Fruit fly (Drosophila melanogaster) whole organism, embryonic: ENCODE results near the gene CG43402.

ENCODE experiments used
- CG10654 ChIP-seq: fragments of 200-800 bp; sonication (Bioruptor generic); optimal IDR thresholded peaks from 2 replicates; lab custom pipeline; 2016; ENCODE audit warnings: missing biosample characterization, missing genetic modification characterization
- CG11085 ChIP-seq: fragments of 200-800 bp; sonication (Bioruptor generic); IDR thresholded peaks from 2 replicates; pipeline ENCODE4 v1.3.6; 2022; ENCODE audit warnings: missing biosample characterization, missing genetic modification characterization
- CG1233 ChIP-seq: fragments of 200-800 bp; sonication (Bioruptor generic); optimal IDR thresholded peaks from 4 replicates; lab custom pipeline; 2018; ENCODE audit warnings: missing biosample characterization, mild to moderate bottlenecking, missing genetic modification characterization
- CG13894 ChIP-seq: fragments of 200-800 bp; sonication (Bioruptor generic); optimal IDR thresholded peaks from 3 replicates; lab custom pipeline; 2018; ENCODE audit warnings: missing biosample characterization, mild to moderate bottlenecking, missing genetic modification characterization, moderate library complexity
- CG15011 ChIP-seq: fragments of 200-800 bp; sonication (Bioruptor generic); optimal IDR thresholded peaks from 3 replicates; lab custom pipeline; 2018; ENCODE audit warnings: missing biosample characterization, mild to moderate bottlenecking, missing genetic modification characterization
- CG15696 ChIP-seq: fragments of 200-800 bp; sonication (Bioruptor generic); optimal IDR thresholded peaks from 2 replicates; lab custom pipeline; 2019; ENCODE audit warnings: missing biosample characterization, mild to moderate bottlenecking, missing genetic modification characterization, moderate library complexity
- CG16813 ChIP-seq: fragments of 200-800 bp; sonication (Bioruptor generic); IDR thresholded peaks from 3 replicates; pipeline ENCODE4 v1.3.6; 2022; ENCODE audit warnings: missing biosample characterization, missing genetic modification characterization; ENCODE audit not compliant: partially characterized antibody
- CG3163 ChIP-seq: fragments of 200-800 bp; sonication (Bioruptor generic); optimal IDR thresholded peaks from 3 replicates; lab custom pipeline; 2016; ENCODE audit warnings: missing biosample characterization, missing genetic modification characterization
- CG32772 ChIP-seq: fragments of 200-800 bp; sonication (Bioruptor generic); IDR thresholded peaks from 2 replicates; pipeline ENCODE4 v1.3.6; 2022; ENCODE audit warnings: missing biosample characterization, missing genetic modification characterization
- CG33557 ChIP-seq: fragments of 200-800 bp; sonication (Bioruptor generic); optimal IDR thresholded peaks from 2 replicates; lab custom pipeline; 2019; ENCODE audit warnings: missing biosample characterization, mild to moderate bottlenecking, missing genetic modification characterization, moderate library complexity
- CG43689 ChIP-seq: fragments of 200-800 bp; sonication (Bioruptor generic); IDR thresholded peaks from 2 replicates; pipeline ENCODE4 v1.3.6; 2022; ENCODE audit warnings: missing biosample characterization, missing genetic modification characterization
- CG4617 ChIP-seq: fragments of 200-800 bp; sonication (Bioruptor generic); optimal IDR thresholded peaks from 3 replicates; lab custom pipeline; 2016; ENCODE audit warnings: missing biosample characterization, missing genetic modification characterization, borderline replicate concordance
- CG4730 ChIP-seq: fragments of 200-800 bp; sonication (Bioruptor generic); IDR thresholded peaks from 2 replicates; pipeline ENCODE4 v1.3.6; 2022; ENCODE audit warnings: missing biosample characterization, missing genetic modification characterization
- CG6683 ChIP-seq: fragments of 200-800 bp; sonication (Bioruptor generic); optimal IDR thresholded peaks from 2 replicates; lab custom pipeline; 2017; ENCODE audit warnings: missing biosample characterization, mild to moderate bottlenecking, missing genetic modification characterization, missing genetic modification reagents
- CG7745 ChIP-seq: fragments of 200-800 bp; sonication (Bioruptor generic); optimal IDR thresholded peaks from 2 replicates; lab custom pipeline; 2018; ENCODE audit warnings: missing biosample characterization, mild to moderate bottlenecking, missing genetic modification characterization, moderate library complexity
- CG8089 ChIP-seq: fragments of 200-800 bp; sonication (Bioruptor generic); optimal IDR thresholded peaks from 3 replicates; lab custom pipeline; 2016; ENCODE audit warnings: missing biosample characterization, missing genetic modification characterization
- CG8290 ChIP-seq, 3 experiments: fragments of 200-800 bp; sonication (Bioruptor generic); optimal IDR thresholded peaks; 2 replicates each; lab custom pipeline; 2016 to 2019; ENCODE audit warnings: missing biosample characterization in 3 of 3, missing genetic modification characterization in 3 of 3, mild to moderate bottlenecking in 2 of 3, moderate library complexity in 1 of 3
- CG9727 ChIP-seq: fragments of 200-800 bp; sonication (Bioruptor generic); optimal IDR thresholded peaks from 3 replicates; lab custom pipeline; 2017; ENCODE audit warnings: missing biosample characterization, mild to moderate bottlenecking, missing genetic modification characterization
- CG9817 ChIP-seq: fragments of 200-800 bp; sonication (Bioruptor generic); optimal IDR thresholded peaks from 2 replicates; lab custom pipeline; 2018; ENCODE audit warnings: missing biosample characterization, mild to moderate bottlenecking, missing genetic modification characterization, moderate library complexity
- CkIIα-i1 ChIP-seq: fragments of 200-800 bp; sonication (Bioruptor generic); IDR thresholded peaks from 2 replicates; pipeline ENCODE4 v1.3.6; 2022; ENCODE audit warnings: missing biosample characterization, missing genetic modification characterization
- CrebB ChIP-seq: fragments of 200-800 bp; sonication (Bioruptor generic); optimal IDR thresholded peaks from 3 replicates; lab custom pipeline; 2018; ENCODE audit warnings: missing biosample characterization, mild to moderate bottlenecking, missing genetic modification characterization
- Dref ChIP-seq: fragments of 200-800 bp; sonication (Bioruptor generic); IDR thresholded peaks from 2 replicates; pipeline ENCODE4 v1.3.6; 2022; ENCODE audit warnings: missing biosample characterization, missing genetic modification characterization
- Eip74EF ChIP-seq, 2 experiments: fragments of 200-800 bp in 1 of 2; fragments of >200 bp in 1 of 2; sonication (Bioruptor generic) in 1 of 2; optimal IDR thresholded peaks; 2 replicates each; lab custom pipeline; 2017 to 2019; ENCODE audit warnings: missing biosample characterization in 2 of 2, missing genetic modification characterization in 2 of 2, mild to moderate bottlenecking in 1 of 2, moderate library complexity in 1 of 2
- HLHmδ ChIP-seq: fragments of 200-800 bp; sonication (Bioruptor generic); optimal IDR thresholded peaks from 2 replicates; lab custom pipeline; 2018; ENCODE audit warnings: missing biosample characterization, mild to moderate bottlenecking, missing genetic modification characterization, moderate library complexity
- Hmx ChIP-seq: fragments of 200-800 bp; sonication (Bioruptor generic); optimal IDR thresholded peaks from 2 replicates; lab custom pipeline; 2016; ENCODE audit warnings: missing biosample characterization, missing genetic modification characterization
- NK7.1 ChIP-seq: fragments of 200-800 bp; sonication (Bioruptor generic); optimal IDR thresholded peaks from 3 replicates; lab custom pipeline; 2016; ENCODE audit warnings: missing biosample characterization, missing genetic modification characterization
- Rfx ChIP-seq: fragments of 200-800 bp; sonication (Bioruptor generic); IDR thresholded peaks from 2 replicates; pipeline ENCODE4 v1.3.6; 2022; ENCODE audit warnings: missing biosample characterization, missing genetic modification characterization
- Sox100B ChIP-seq: fragments of 200-800 bp; sonication (Bioruptor generic); optimal IDR thresholded peaks from 3 replicates; lab custom pipeline; 2018; ENCODE audit warnings: missing biosample characterization, mild to moderate bottlenecking, missing genetic modification characterization
- TFAM ChIP-seq: fragments of 200-800 bp; sonication (Bioruptor generic); optimal IDR thresholded peaks from 2 replicates; lab custom pipeline; 2017; ENCODE audit warnings: missing biosample characterization, missing genetic modification characterization, inconsistent platforms
- Vsx1 ChIP-seq: fragments of 200-800 bp; sonication (Bioruptor generic); optimal IDR thresholded peaks from 2 replicates; lab custom pipeline; 2017; ENCODE audit warnings: missing biosample characterization, mild to moderate bottlenecking, missing genetic modification characterization, missing genetic modification reagents
- YL-1 ChIP-seq: fragments of 200-800 bp; sonication (Bioruptor generic); optimal IDR thresholded peaks from 3 replicates; lab custom pipeline; 2017; ENCODE audit warnings: missing biosample characterization, mild to moderate bottlenecking, missing genetic modification characterization
- bbx ChIP-seq: fragments of 200-800 bp; sonication (Bioruptor generic); IDR thresholded peaks from 2 replicates; pipeline ENCODE4 v1.3.6; 2022; ENCODE audit warnings: missing biosample characterization, missing genetic modification characterization; ENCODE audit not compliant: partially characterized antibody
- chif ChIP-seq, 2 experiments: fragments of 200-800 bp; sonication (Bioruptor generic); optimal IDR thresholded peaks; 3 replicates each; lab custom pipeline; 2016; ENCODE audit warnings: missing biosample characterization in 2 of 2, missing genetic modification characterization in 2 of 2
- dan ChIP-seq: fragments of 200-800 bp; sonication (Bioruptor generic); IDR thresholded peaks from 2 replicates; pipeline ENCODE4 v1.3.6; 2022; ENCODE audit warnings: missing biosample characterization, missing genetic modification characterization
- esg ChIP-seq: fragments of 200-800 bp; sonication (Bioruptor generic); conservative IDR thresholded peaks from 2 replicates; pipeline ENCODE4 v1.3.6; 2022; ENCODE audit warnings: missing biosample characterization, missing genetic modification characterization
- fd3F ChIP-seq: fragments of 200-800 bp; sonication (Bioruptor generic); optimal IDR thresholded peaks from 2 replicates; lab custom pipeline; 2018; ENCODE audit warnings: missing biosample characterization, mild to moderate bottlenecking, missing genetic modification characterization, moderate library complexity
- fu2 ChIP-seq: fragments of 200-800 bp; sonication (Bioruptor generic); optimal IDR thresholded peaks from 2 replicates; lab custom pipeline; 2016; ENCODE audit warnings: missing biosample characterization, missing genetic modification characterization
- gcm ChIP-seq: fragments of 200-800 bp; sonication (Bioruptor generic); optimal IDR thresholded peaks from 2 replicates; lab custom pipeline; 2019; ENCODE audit warnings: missing biosample characterization, mild to moderate bottlenecking, missing genetic modification characterization, moderate library complexity
- lilli ChIP-seq: fragments of 200-800 bp; sonication (Bioruptor generic); optimal IDR thresholded peaks from 3 replicates; lab custom pipeline; 2016; ENCODE audit warnings: missing biosample characterization, missing genetic modification characterization
- lola ChIP-seq, 3 experiments: fragments of >200 bp in 2 of 3; fragments of 200-800 bp in 1 of 3; sonication (Bioruptor generic) in 1 of 3; optimal IDR thresholded peaks; 2 replicates each; lab custom pipeline; 2017 to 2019; ENCODE audit warnings: missing biosample characterization in 3 of 3, missing genetic modification characterization in 3 of 3, mild to moderate bottlenecking in 1 of 3, moderate library complexity in 1 of 3
- maf-S ChIP-seq: fragments of 200-800 bp; sonication (Bioruptor generic); optimal IDR thresholded peaks from 2 replicates; lab custom pipeline; 2016; ENCODE audit warnings: missing biosample characterization, missing genetic modification characterization
- nau ChIP-seq: fragments of 200-800 bp; sonication (Bioruptor generic); optimal IDR thresholded peaks from 3 replicates; lab custom pipeline; 2017; ENCODE audit warnings: missing biosample characterization, mild to moderate bottlenecking, missing genetic modification characterization, missing genetic modification reagents
- nerfin-1 ChIP-seq: fragments of 200-800 bp; sonication (Bioruptor generic); optimal IDR thresholded peaks from 3 replicates; lab custom pipeline; 2019; ENCODE audit warnings: missing biosample characterization, mild to moderate bottlenecking, missing genetic modification characterization, moderate library complexity
- pum ChIP-seq: fragments of 200-800 bp; sonication (Bioruptor generic); optimal IDR thresholded peaks from 2 replicates; lab custom pipeline; 2016; ENCODE audit warnings: missing biosample characterization, missing genetic modification characterization
- ro ChIP-seq: fragments of 200-800 bp; sonication (Bioruptor generic); IDR thresholded peaks from 2 replicates; pipeline ENCODE4 v1.3.6; 2022; ENCODE audit warnings: missing biosample characterization, missing genetic modification characterization
- sima ChIP-seq: fragments of 200-800 bp; sonication (Bioruptor generic); optimal IDR thresholded peaks from 2 replicates; lab custom pipeline; 2016; ENCODE audit warnings: missing biosample characterization, missing genetic modification characterization
- stc ChIP-seq: fragments of 200-800 bp; sonication (Bioruptor generic); IDR thresholded peaks from 2 replicates; pipeline ENCODE4 v1.3.6; 2022; ENCODE audit warnings: missing biosample characterization, missing genetic modification characterization
- wor ChIP-seq: fragments of 200-800 bp; sonication (Bioruptor generic); IDR thresholded peaks from 2 replicates; pipeline ENCODE4 v1.3.6; 2022; ENCODE audit warnings: missing biosample characterization, missing genetic modification characterization
- zen2 ChIP-seq: fragments of 200-800 bp; sonication (Bioruptor generic); IDR thresholded peaks from 3 replicates; pipeline ENCODE4 v1.3.6; 2022; ENCODE audit warnings: missing biosample characterization, missing genetic modification characterization; ENCODE audit not compliant: partially characterized antibody

CG43402 gene

dm6 chr2L:1473427-1473826 is 31.0 kb downstream of the CG43402 start (continued):
- TF ChIP-seq CG33557 (GFP tag; lab: Kevin White, UChicago) (no peak), CrebB (tag; lab: Kevin White, UChicago) (no peak), Rfx (GFP tag; lab: Robert Waterston, UW) (peak; percentile 48; the same call in 1 of the 2 replicates), gcm (GFP tag; lab: Kevin White, UChicago) (peak; percentile 41), CG4730 (GFP tag; lab: Robert Waterston, UW) (peak; percentile 51), CG13894 (tag; lab: Kevin White, UChicago) (no peak), CG4617 (no peak), bbx (GFP tag; lab: Robert Waterston, UW) (no peak), CG43689 (no peak), Dref (no peak), pum (GFP tag; lab: Kevin White, UChicago) (peak; percentile 29), YL-1 (GFP tag; lab: Kevin White, UChicago) (no peak), chif (GFP tag; optimal IDR thresholded peaks at IDR 0.05; lab: Kevin White, UChicago) (peak; percentile 19 to 61), CG6683 (GFP tag; lab: Kevin White, UChicago) (no peak), CkIIα-i1 (GFP tag; lab: Robert Waterston, UW) (no peak), lilli (peak; percentile 27), nau (GFP tag; lab: Kevin White, UChicago) (no peak), fu2 (GFP tag; lab: Kevin White, UChicago) (no peak), CG7745 (tag; lab: Kevin White, UChicago) (no peak), nerfin-1 (no peak), lola (GFP tag; optimal IDR thresholded peaks at IDR 0.05; lab: Kevin White, UChicago) (peak in 1 of 3 experiments; percentile 41), CG15011 (GFP tag; lab: Kevin White, UChicago) (no peak), fd3F (no peak), CG11085 (GFP tag; lab: Robert Waterston, UW) (0 out of 2 replicates have a peak, but pooled peaks have one; percentile 13), CG10654 (GFP tag; lab: Kevin White, UChicago) (peak; percentile 13), CG8089 (no peak), Vsx1 (GFP tag; lab: Kevin White, UChicago) (no peak), ro (GFP tag; lab: Robert Waterston, UW) (no peak; the same call in 1 of the 2 replicates), dan (GFP tag; lab: Robert Waterston, UW) (peak; percentile 67), CG9727 (GFP tag; lab: Kevin White, UChicago) (peak; percentile 66), stc (GFP tag; lab: Robert Waterston, UW) (no peak), wor (GFP tag; lab: Robert Waterston, UW) (no peak), CG3163 (no peak), CG9817 (tag; lab: Kevin White, UChicago) (no peak), HLHmδ (GFP tag; lab: Kevin White, UChicago) (no peak), Hmx (no peak), Sox100B (peak; percentile 3), TFAM (GFP tag; lab: Kevin White, UChicago) (no peak), maf-S (GFP tag; lab: Kevin White, UChicago) (no peak), CG8290 (GFP tag; optimal IDR thresholded peaks at IDR 0.05; lab: Kevin White, UChicago) (no peak), CG8290 (tag; optimal IDR thresholded peaks at IDR 0.05; lab: Kevin White, UChicago) (peak in 1 of 2 experiments; percentile 21), esg (GFP tag; lab: Robert Waterston, UW) (peak; percentile 37; the same call in 1 of the 2 replicates), NK7.1 (GFP tag; lab: Kevin White, UChicago) (no peak), CG1233 (GFP tag; lab: Kevin White, UChicago) (no peak), CG15696 (tag; lab: Kevin White, UChicago) (peak; percentile 39), CG32772 (GFP tag; lab: Robert Waterston, UW) (peak; percentile 68), sima (GFP tag; lab: Kevin White, UChicago) (no peak), Eip74EF (GFP tag; optimal IDR thresholded peaks at IDR 0.05; lab: Kevin White, UChicago) (no peak), zen2 (GFP tag; lab: Robert Waterston, UW) (no peak), CG16813 (GFP tag; lab: Robert Waterston, UW) (no peak)
